Worm (Caenorhabditis elegans): ENCODE measurements around the gene grl-14.

- TF ChIP-seq Y5F2A.4 (GFP tag; optimal IDR thresholded peaks at IDR 0.05) (no peak), nhr-237 (tag; optimal IDR thresholded peaks at IDR 0.05) (no peak), pqm-1 (tag; optimal IDR thresholded peaks at IDR 0.05) (no peak), madf-5 (GFP tag; IDR thresholded peaks at IDR 0.05) (no peak), nhr-42 (GFP tag; IDR thresholded peaks at IDR 0.05) (no peak), nhr-76 (tag; optimal IDR thresholded peaks at IDR 0.05) (no peak), ceh-20 (GFP tag; IDR thresholded peaks at IDR 0.05) (no peak), nhr-77 (tag; optimal IDR thresholded peaks at IDR 0.05) (no peak), dpl-1 (GFP tag; optimal IDR thresholded peaks at IDR 0.05) (no peak), jun-1 (tag; optimal IDR thresholded peaks at IDR 0.05) (no peak), egl-43 (GFP tag; IDR thresholded peaks at IDR 0.05) (no peak), aly-2 (tag; optimal IDR thresholded peaks at IDR 0.05) (no peak)
Observed at ce11 chrV:20829511-20829910, 4.2 kb downstream of the grl-14 start, which contains the start of gene num-1.

Data from whole organism, L4 larva.